Worm (Caenorhabditis elegans) whole organism, late embryonic: ENCODE data around the gene M04D8.7.

Source experiments
- C08G9.2 ChIP-seq: sonication (generic microtip); optimal IDR thresholded peaks from 2 replicates; lab custom pipeline; 2016; ENCODE audit warnings: mild to moderate bottlenecking, missing genetic modification characterization, moderate library complexity, missing compliant biosample characterization
- F13H6.1 ChIP-seq: sonication (generic microtip); optimal IDR thresholded peaks from 2 replicates; lab custom pipeline; 2016; ENCODE audit warnings: missing genetic modification characterization, missing compliant biosample characterization
- K02D7.2 ChIP-seq: sonication (generic microtip); optimal IDR thresholded peaks from 2 replicates; lab custom pipeline; 2017; ENCODE audit warnings: mild to moderate bottlenecking, missing genetic modification characterization, missing compliant biosample characterization
- Y22D7AL.16 ChIP-seq: sonication (generic microtip); optimal IDR thresholded peaks from 2 replicates; lab custom pipeline; 2016; ENCODE audit warnings: missing genetic modification characterization, missing compliant biosample characterization
- ama-1 ChIP-seq: fragments of 150-350 bp; optimal IDR thresholded peaks from 2 replicates; lab custom pipeline; 2014
- ceh-14 ChIP-seq: sonication (generic microtip); optimal IDR thresholded peaks from 2 replicates; lab custom pipeline; 2016; ENCODE audit warnings: missing genotype, missing genetic modification characterization, missing compliant biosample characterization
- ceh-22 ChIP-seq: sonication (generic microtip); optimal IDR thresholded peaks from 2 replicates; lab custom pipeline; 2017; ENCODE audit warnings: missing biosample characterization, missing genetic modification characterization
- ceh-31 ChIP-seq: sonication (generic microtip); optimal IDR thresholded peaks from 2 replicates; lab custom pipeline; 2016; ENCODE audit warnings: missing genetic modification characterization, missing compliant biosample characterization
- ceh-34 ChIP-seq: sonication (generic microtip); optimal IDR thresholded peaks from 2 replicates; lab custom pipeline; 2016; ENCODE audit warnings: mild to moderate bottlenecking, missing genetic modification characterization, missing compliant biosample characterization
- ceh-45 ChIP-seq: fragments of 200-800 bp; sonication (Bioruptor generic); IDR thresholded peaks from 2 replicates; pipeline ENCODE4 v1.3.6; 2022; ENCODE audit warnings: missing genetic modification reagents, missing genetic modification characterization, missing compliant biosample characterization
- ceh-48 ChIP-seq: sonication (generic microtip); optimal IDR thresholded peaks from 2 replicates; lab custom pipeline; 2016; ENCODE audit warnings: missing genetic modification characterization, inconsistent platforms, missing compliant biosample characterization
- ceh-6 ChIP-seq: fragments of 200-800 bp; sonication (Bioruptor generic); optimal IDR thresholded peaks from 2 replicates; lab custom pipeline; 2018; ENCODE audit warnings: mild to moderate bottlenecking, missing genetic modification characterization, missing compliant biosample characterization
- che-1 ChIP-seq: sonication (generic microtip); optimal IDR thresholded peaks from 2 replicates; lab custom pipeline; 2016; ENCODE audit warnings: mild to moderate bottlenecking, missing genetic modification characterization, missing compliant biosample characterization
- dmd-4 ChIP-seq: sonication (generic microtip); optimal IDR thresholded peaks from 2 replicates; lab custom pipeline; 2016; ENCODE audit warnings: borderline replicate concordance, missing genetic modification characterization, missing compliant biosample characterization
- dve-1 ChIP-seq: sonication (generic microtip); optimal IDR thresholded peaks from 2 replicates; lab custom pipeline; 2017; ENCODE audit warnings: antibody characterized with exemption, mild to moderate bottlenecking, missing genetic modification characterization, missing compliant biosample characterization
- elt-4 ChIP-seq: sonication (generic microtip); optimal IDR thresholded peaks from 2 replicates; lab custom pipeline; 2016; ENCODE audit warnings: missing genetic modification characterization, missing compliant biosample characterization
- ets-4 ChIP-seq: sonication (generic microtip); optimal IDR thresholded peaks from 2 replicates; lab custom pipeline; 2016; ENCODE audit warnings: missing genetic modification characterization, missing compliant biosample characterization
- fax-1 ChIP-seq: sonication (generic microtip); optimal IDR thresholded peaks from 2 replicates; lab custom pipeline; 2016; ENCODE audit warnings: missing genotype, missing genetic modification characterization, missing compliant biosample characterization
- fkh-6 ChIP-seq: sonication (generic microtip); optimal IDR thresholded peaks from 2 replicates; lab custom pipeline; 2016; ENCODE audit warnings: missing genetic modification characterization, missing compliant biosample characterization
- gmeb-2 ChIP-seq: sonication (generic microtip); optimal IDR thresholded peaks from 2 replicates; lab custom pipeline; 2016; ENCODE audit warnings: missing genetic modification characterization, inconsistent platforms, missing compliant biosample characterization
- hlh-13 ChIP-seq: fragments of 200-800 bp; sonication (Bioruptor generic); optimal IDR thresholded peaks from 2 replicates; lab custom pipeline; 2018; ENCODE audit warnings: mild to moderate bottlenecking, missing genetic modification characterization, missing compliant biosample characterization
- hlh-15 ChIP-seq: sonication (generic microtip); optimal IDR thresholded peaks from 2 replicates; lab custom pipeline; 2016; ENCODE audit warnings: missing genetic modification characterization, missing compliant biosample characterization
- hlh-6 ChIP-seq: sonication (generic microtip); optimal IDR thresholded peaks from 2 replicates; lab custom pipeline; 2016; ENCODE audit warnings: missing genotype, missing genetic modification characterization, missing compliant biosample characterization
- lim-6 ChIP-seq: sonication (generic microtip); optimal IDR thresholded peaks from 2 replicates; lab custom pipeline; 2016; ENCODE audit warnings: missing genetic modification characterization, missing compliant biosample characterization
- mec-3 ChIP-seq: sonication (generic microtip); optimal IDR thresholded peaks from 2 replicates; lab custom pipeline; 2016; ENCODE audit warnings: borderline replicate concordance, missing genetic modification characterization, missing compliant biosample characterization
- nfya-1 ChIP-seq: sonication (generic microtip); optimal IDR thresholded peaks from 2 replicates; lab custom pipeline; 2017; ENCODE audit warnings: missing genetic modification characterization, mild to moderate bottlenecking, missing compliant biosample characterization, antibody characterized with exemption, moderate library complexity
- npax-4 ChIP-seq: sonication (generic microtip); optimal IDR thresholded peaks from 2 replicates; lab custom pipeline; 2016; ENCODE audit warnings: missing genetic modification characterization, missing compliant biosample characterization
- pat-9 ChIP-seq: fragments of 200-800 bp; sonication (Bioruptor generic); optimal IDR thresholded peaks from 2 replicates; lab custom pipeline; 2018; ENCODE audit warnings: mild to moderate bottlenecking, missing genetic modification characterization, moderate library complexity, missing compliant biosample characterization
- pax-1 ChIP-seq: fragments of 150-350 bp; optimal IDR thresholded peaks from 2 replicates; lab custom pipeline; 2014; ENCODE audit warnings: missing biosample characterization, missing genetic modification characterization
- pha-4 ChIP-seq: fragments of 150-350 bp; optimal IDR thresholded peaks from 2 replicates; lab custom pipeline; 2018; ENCODE audit warnings: missing biosample characterization, missing genetic modification reagents, missing genetic modification characterization
- ref-2 ChIP-seq: sonication (generic microtip); optimal IDR thresholded peaks from 2 replicates; lab custom pipeline; 2016; ENCODE audit warnings: missing genetic modification characterization, missing compliant biosample characterization
- sdc-2 ChIP-seq: sonication (generic microtip); optimal IDR thresholded peaks from 2 replicates; lab custom pipeline; 2016; ENCODE audit warnings: missing genotype, missing genetic modification characterization, missing compliant biosample characterization
- sox-4 ChIP-seq: sonication (generic microtip); optimal IDR thresholded peaks from 2 replicates; lab custom pipeline; 2017; ENCODE audit warnings: mild to moderate bottlenecking, missing genetic modification characterization, inconsistent platforms, missing compliant biosample characterization
- tbx-2 ChIP-seq: sonication (generic microtip); optimal IDR thresholded peaks from 2 replicates; lab custom pipeline; 2016; ENCODE audit warnings: missing genetic modification characterization, missing compliant biosample characterization
- ttx-3 ChIP-seq: sonication (generic microtip); optimal IDR thresholded peaks from 2 replicates; lab custom pipeline; 2016; ENCODE audit warnings: missing genetic modification reagents, missing genetic modification characterization, missing compliant biosample characterization
- unc-3 ChIP-seq, 2 experiments: fragments of 200-800 bp in 1 of 2; sonication (Bioruptor generic) in 1 of 2; sonication (generic microtip) in 1 of 2; conservative IDR thresholded peaks in 1 of 2; optimal IDR thresholded peaks in 1 of 2; 2 replicates each; pipeline versions ENCODE4 v1.3.6 to Lab custom; 2016 to 2022; ENCODE audit warnings: missing compliant biosample characterization in 2 of 2, missing genetic modification characterization in 2 of 2, missing genetic modification reagents in 1 of 2
- unc-55 ChIP-seq: sonication (generic microtip); optimal IDR thresholded peaks from 2 replicates; lab custom pipeline; 2017; ENCODE audit warnings: missing biosample characterization, missing genetic modification reagents, missing genetic modification characterization
- unc-86 ChIP-seq: sonication (generic microtip); optimal IDR thresholded peaks from 2 replicates; lab custom pipeline; 2016; ENCODE audit warnings: missing genetic modification characterization, missing compliant biosample characterization
- ztf-16 ChIP-seq: sonication (generic microtip); optimal IDR thresholded peaks from 2 replicates; lab custom pipeline; 2017; ENCODE audit warnings: missing genetic modification characterization, missing compliant biosample characterization

M04D8.7 gene

ce11 chrIII:10037150-10037549 lies at the start of gene M04D8.7:
M04D8.7 (plus strand) TSS chrIII:10037450.
- no peak for TF ChIP-seq Y22D7AL.16
- TF ChIP-seq ceh-14 = no peak
- TF ChIP-seq pha-4 (tag; lab: Kevin White, UChicago) = no peak
- TF ChIP-seq fkh-6 = no peak
- no peak for TF ChIP-seq ceh-34 (tag; lab: Kevin White, UChicago)
- no peak for TF ChIP-seq dmd-4
- no peak for TF ChIP-seq elt-4
- no peak for TF ChIP-seq gmeb-2 (tag; lab: Kevin White, UChicago)
- TF ChIP-seq ama-1 (lab: Kevin White, UChicago) = no peak
- no peak for TF ChIP-seq unc-55
- TF ChIP-seq fax-1 (tag; lab: Kevin White, UChicago) = no peak

DNA sequence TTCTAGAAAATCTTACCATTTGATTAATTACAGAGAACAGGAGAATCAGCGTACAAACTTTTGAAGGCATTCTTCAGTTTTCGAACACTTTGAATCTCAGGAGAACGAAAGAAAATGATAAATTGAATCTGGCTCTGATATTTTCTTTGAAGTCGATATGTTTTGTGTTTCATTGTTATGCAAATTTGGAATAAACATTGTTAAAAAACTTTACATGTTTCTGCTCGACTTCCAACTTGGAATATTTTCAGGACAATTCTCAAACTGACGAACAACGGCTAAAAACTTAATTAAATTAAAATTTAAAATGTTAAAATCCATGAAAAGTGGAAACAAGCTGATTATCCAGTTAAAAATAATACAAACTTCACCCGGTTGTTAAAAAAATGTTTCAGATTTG lies 48.9 kb upstream of the M04D8.7 start, which contains the start of gene C05B5.1:
Gene C05B5.1 (minus strand): TSS at position 101 of the 400 bp plus-strand sequence.
- TF ChIP-seq sdc-2 (no peak), elt-4 (no peak), ceh-31 (tag; lab: Kevin White, UChicago) (no peak), C08G9.2 (tag; lab: Kevin White, UChicago) (no peak), ceh-45 (GFP tag; lab: Robert Waterston, UW) (no peak), mec-3 (tag; lab: Kevin White, UChicago) (no peak), F13H6.1 (no peak), dve-1 (tag; lab: Kevin White, UChicago) (no peak), ama-1 (lab: Kevin White, UChicago) (no peak), hlh-6 (no peak), ets-4 (tag; lab: Kevin White, UChicago) (no peak)

DNA sequence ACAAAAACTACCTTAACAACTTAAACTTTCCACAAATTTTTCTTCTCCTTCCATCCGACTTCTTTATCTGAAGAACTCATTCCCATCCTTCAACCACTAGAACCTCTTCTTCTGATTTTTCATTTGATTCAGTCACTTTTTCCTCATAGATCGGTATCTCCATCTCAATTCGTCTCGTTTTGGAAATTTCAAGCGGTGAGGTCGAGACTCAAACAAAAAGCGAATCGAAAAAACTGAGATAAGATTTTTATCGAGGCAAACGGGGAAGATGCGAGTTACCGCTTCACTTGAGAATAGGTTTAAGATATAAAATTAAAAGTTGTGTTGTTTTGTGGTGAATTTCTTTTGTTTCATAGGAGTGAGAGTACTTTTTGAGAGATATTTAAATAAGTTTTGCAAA lies 45.9 kb upstream of the M04D8.7 start:
- no peak for TF ChIP-seq che-1 (tag; lab: Kevin White, UChicago)
- TF ChIP-seq ref-2 (tag; lab: Kevin White, UChicago) = no peak
- TF ChIP-seq ceh-6 (GFP tag; lab: Kevin White, UChicago) = no peak
- no peak for TF ChIP-seq npax-4 (tag; lab: Kevin White, UChicago)
- no peak for TF ChIP-seq ceh-22 (tag; lab: Kevin White, UChicago)
- TF ChIP-seq ceh-31 (tag; lab: Kevin White, UChicago) = no peak
- no peak for TF ChIP-seq elt-4
- no peak for TF ChIP-seq hlh-15
- no peak for TF ChIP-seq tbx-2 (tag; lab: Kevin White, UChicago)
- no peak for TF ChIP-seq lim-6 (tag; lab: Kevin White, UChicago)
- no peak for TF ChIP-seq pat-9 (tag; lab: Kevin White, UChicago)
- no peak for TF ChIP-seq ttx-3
- no peak for TF ChIP-seq ceh-14
- no peak for TF ChIP-seq pax-1 (tag; lab: Kevin White, UChicago)
- TF ChIP-seq sox-4 (tag; lab: Kevin White, UChicago) = no peak
- TF ChIP-seq mec-3 (tag; lab: Kevin White, UChicago) = no peak
- no peak for TF ChIP-seq K02D7.2
- TF ChIP-seq ceh-48 (tag; lab: Kevin White, UChicago) = no peak
- TF ChIP-seq nfya-1 = no peak
- TF ChIP-seq unc-3 (GFP tag; conservative IDR thresholded peaks at IDR 0.05; lab: Robert Waterston, UW) = no peak
- TF ChIP-seq unc-3 (tag; optimal IDR thresholded peaks at IDR 0.05; lab: Kevin White, UChicago) = no peak

DNA sequence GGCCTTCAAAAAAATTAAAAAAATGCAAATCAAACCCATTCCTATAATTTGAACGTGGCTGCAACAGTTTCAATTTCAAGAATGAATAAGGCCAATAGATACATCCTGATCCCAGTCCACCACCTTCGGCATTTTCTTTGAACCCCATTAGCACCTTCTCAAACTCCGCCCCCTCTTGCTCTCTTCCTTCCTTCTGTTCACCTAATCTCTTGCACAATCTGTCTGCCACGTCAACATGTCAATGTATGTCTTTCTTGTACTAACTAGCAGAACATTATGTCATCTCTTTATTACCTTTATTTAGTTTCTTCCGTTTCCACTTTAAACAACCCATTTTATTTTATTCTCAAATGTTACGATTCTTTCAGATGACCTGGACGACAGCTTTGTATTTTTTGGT lies 43.7 kb upstream of the M04D8.7 start, which contains the start of gene C05B5.4:
Gene C05B5.4 (plus strand): TSS at position 351 of the 400 bp plus-strand sequence.
- TF ChIP-seq unc-86 (tag; lab: Kevin White, UChicago) = no peak
- TF ChIP-seq ztf-16 = no peak
- no peak for TF ChIP-seq hlh-13 (GFP tag; lab: Kevin White, UChicago)
- no peak for TF ChIP-seq gmeb-2 (tag; lab: Kevin White, UChicago)
